Worm (Caenorhabditis elegans) whole organism, L4 larva: ENCODE results near the gene ife-2.
"Not testable (repeated sequence)": the region's sequence is repeated elsewhere in the genome, so short reads cannot be mapped to it uniquely, and the experiment has no call there.

ENCODE experiments used
- F10B5.3 ChIP-seq: sonication (generic microtip); optimal IDR thresholded peaks from 2 replicates; lab custom pipeline; 2016; ENCODE audit warnings: mild to moderate bottlenecking, missing genetic modification characterization, missing compliant biosample characterization
- T26A8.4 ChIP-seq: fragments of 200-800 bp; sonication (Bioruptor generic); IDR thresholded peaks from 2 replicates; pipeline ENCODE4 v1.3.6; 2022; ENCODE audit warnings: missing genetic modification characterization, missing compliant biosample characterization
- Y48G9A.11 ChIP-seq: fragments of 200-800 bp; sonication (Bioruptor generic); IDR thresholded peaks from 2 replicates; pipeline ENCODE4 v1.3.6; 2022; ENCODE audit warnings: missing genetic modification reagents, missing genetic modification characterization, missing compliant biosample characterization
- Y75B8A.6 ChIP-seq: fragments of 200-800 bp; sonication (Bioruptor generic); IDR thresholded peaks from 2 replicates; pipeline ENCODE4 v1.3.6; 2022; ENCODE audit warnings: missing genetic modification reagents, missing genetic modification characterization, missing compliant biosample characterization
- ZK337.2 ChIP-seq: fragments of 200-800 bp; sonication (Bioruptor generic); IDR thresholded peaks from 2 replicates; pipeline ENCODE4 v1.3.6; 2022; ENCODE audit warnings: missing genetic modification reagents, missing genetic modification characterization, missing compliant biosample characterization
- aha-1 ChIP-seq: fragments of 150-350 bp; peaks from one replicate; lab custom pipeline; 2014; ENCODE audit warnings: missing biosample characterization, missing genetic modification characterization
- arid-1 ChIP-seq: fragments of 200-800 bp; sonication (Bioruptor generic); conservative IDR thresholded peaks from 2 replicates; pipeline ENCODE4 v1.3.6; 2022; ENCODE audit warnings: missing genetic modification reagents, missing genetic modification characterization, missing compliant biosample characterization
- ceh-20 ChIP-seq: fragments of 200-800 bp; sonication (Bioruptor generic); IDR thresholded peaks from 2 replicates; pipeline ENCODE4 v1.3.6; 2022; ENCODE audit warnings: missing genetic modification reagents, missing genetic modification characterization, missing compliant biosample characterization
- ceh-32 ChIP-seq: sonication (generic microtip); optimal IDR thresholded peaks from 2 replicates; lab custom pipeline; 2016; ENCODE audit warnings: mild to moderate bottlenecking, missing genetic modification characterization, missing compliant biosample characterization; ENCODE audit not compliant: poor library complexity
- ceh-44 ChIP-seq: fragments of 200-800 bp; sonication (Bioruptor generic); IDR thresholded peaks from 2 replicates; pipeline ENCODE4 v1.3.6; 2022; ENCODE audit warnings: missing genetic modification reagents, missing genetic modification characterization, missing compliant biosample characterization
- ceh-62 ChIP-seq: sonication (generic microtip); optimal IDR thresholded peaks from 2 replicates; lab custom pipeline; 2017; ENCODE audit warnings: missing biosample characterization, missing genetic modification characterization
- ctbp-1 ChIP-seq: fragments of 200-800 bp; sonication (Bioruptor generic); IDR thresholded peaks from 2 replicates; pipeline ENCODE4 v1.3.6; 2022; ENCODE audit warnings: missing genetic modification reagents, missing genetic modification characterization, missing compliant biosample characterization
- dmd-6 ChIP-seq: fragments of 200-800 bp; sonication (Bioruptor generic); IDR thresholded peaks from 2 replicates; pipeline ENCODE4 v1.3.6; 2022; ENCODE audit warnings: missing genetic modification reagents, missing genetic modification characterization, missing compliant biosample characterization
- dpl-1 ChIP-seq: fragments of 150-350 bp; optimal IDR thresholded peaks from 2 replicates; lab custom pipeline; 2014; ENCODE audit warnings: missing biosample characterization, missing genetic modification reagents, missing genetic modification characterization
- dve-1 ChIP-seq: sonication (generic microtip); optimal IDR thresholded peaks from 2 replicates; lab custom pipeline; 2017; ENCODE audit warnings: antibody characterized with exemption, mild to moderate bottlenecking, missing genetic modification characterization, missing compliant biosample characterization; ENCODE audit not compliant: insufficient read depth
- egl-43 ChIP-seq: fragments of 200-800 bp; sonication (Bioruptor generic); IDR thresholded peaks from 2 replicates; pipeline ENCODE4 v1.3.6; 2022; ENCODE audit warnings: missing genetic modification reagents, missing genetic modification characterization, missing compliant biosample characterization
- gei-8 ChIP-seq: fragments of 200-800 bp; sonication (Bioruptor generic); optimal IDR thresholded peaks from 2 replicates; lab custom pipeline; 2018; ENCODE audit warnings: mild to moderate bottlenecking, missing genetic modification characterization, missing compliant biosample characterization
- hlh-11 ChIP-seq: fragments of 200-800 bp; sonication (Bioruptor generic); optimal IDR thresholded peaks from 2 replicates; lab custom pipeline; 2018; ENCODE audit warnings: mild to moderate bottlenecking, missing genetic modification characterization, missing compliant biosample characterization
- hlh-30 ChIP-seq: sonication (generic microtip); optimal IDR thresholded peaks from 2 replicates; lab custom pipeline; 2017; ENCODE audit warnings: antibody characterized with exemption, mild to moderate bottlenecking, missing genetic modification characterization, missing compliant biosample characterization; ENCODE audit not compliant: insufficient read depth
- hmg-1.1 ChIP-seq: fragments of 200-800 bp; sonication (Bioruptor generic); IDR thresholded peaks from 2 replicates; pipeline ENCODE4 v1.3.6; 2022; ENCODE audit warnings: missing genetic modification reagents, missing genetic modification characterization, missing compliant biosample characterization
- jun-1 ChIP-seq: fragments of 150-350 bp; optimal IDR thresholded peaks from 2 replicates; lab custom pipeline; 2014; ENCODE audit warnings: missing biosample characterization, missing genetic modification reagents, missing genetic modification characterization
- lin-1 ChIP-seq: fragments of 200-800 bp; sonication (Bioruptor generic); IDR thresholded peaks from 2 replicates; pipeline ENCODE4 v1.3.6; 2022; ENCODE audit warnings: missing genetic modification reagents, missing genetic modification characterization, missing compliant biosample characterization
- lin-15B ChIP-seq: fragments of 150-350 bp; sonication (generic microtip); optimal IDR thresholded peaks from 3 replicates; lab custom pipeline; 2014; ENCODE audit warnings: missing biosample characterization, missing genetic modification characterization
- lin-38 ChIP-seq: fragments of 200-800 bp; sonication (Bioruptor generic); IDR thresholded peaks from 2 replicates; pipeline ENCODE4 v1.3.6; 2022; ENCODE audit warnings: missing genetic modification reagents, missing genetic modification characterization, missing compliant biosample characterization
- lsy-2 ChIP-seq, 2 experiments: fragments of 150-350 bp in 1 of 2; sonication (generic microtip) in 1 of 2; optimal IDR thresholded peaks; 2 replicates each; lab custom pipeline; 2014 to 2017; ENCODE audit warnings: missing biosample characterization in 2 of 2, missing genetic modification characterization in 2 of 2
- mdl-1 ChIP-seq, 2 experiments: fragments of 150-350 bp in 1 of 2; sonication (generic microtip) in 1 of 2; optimal IDR thresholded peaks; 2 replicates each; lab custom pipeline; 2014 to 2017; ENCODE audit warnings: missing biosample characterization in 2 of 2, missing genetic modification characterization in 2 of 2
- mdt-29 ChIP-seq: fragments of 200-800 bp; sonication (Bioruptor generic); IDR thresholded peaks from 2 replicates; pipeline ENCODE4 v1.3.6; 2022; ENCODE audit warnings: missing genetic modification reagents, missing genetic modification characterization, missing compliant biosample characterization
- mep-1 ChIP-seq: fragments of 150-350 bp; sonication (generic microtip); optimal IDR thresholded peaks from 3 replicates; lab custom pipeline; 2014; ENCODE audit warnings: missing biosample characterization, missing genetic modification characterization
- mes-2 ChIP-seq: sonication (generic microtip); optimal IDR thresholded peaks from 2 replicates; lab custom pipeline; 2016; ENCODE audit warnings: missing genotype, mild to moderate bottlenecking, missing genetic modification characterization, missing compliant biosample characterization; ENCODE audit not compliant: poor library complexity, severe bottlenecking
- mxl-3 ChIP-seq: fragments of 200-800 bp; sonication (Bioruptor generic); optimal IDR thresholded peaks from 2 replicates; lab custom pipeline; 2018; ENCODE audit warnings: mild to moderate bottlenecking, missing genetic modification characterization, missing compliant biosample characterization
- nhr-102 ChIP-seq: sonication (generic microtip); optimal IDR thresholded peaks from 2 replicates; lab custom pipeline; 2016; ENCODE audit warnings: mild to moderate bottlenecking, missing genetic modification characterization, moderate library complexity, missing compliant biosample characterization
- nhr-111 ChIP-seq: fragments of 200-800 bp; sonication (Bioruptor generic); optimal IDR thresholded peaks from 2 replicates; lab custom pipeline; 2018; ENCODE audit warnings: mild to moderate bottlenecking, missing genetic modification characterization, missing compliant biosample characterization
- nhr-28 ChIP-seq: fragments of 150-350 bp; optimal IDR thresholded peaks from 2 replicates; lab custom pipeline; 2014; ENCODE audit warnings: missing biosample characterization, missing genetic modification characterization
- nhr-41 ChIP-seq: fragments of 200-800 bp; sonication (Bioruptor generic); IDR thresholded peaks from 2 replicates; pipeline ENCODE4 v1.3.6; 2022; ENCODE audit warnings: missing genetic modification reagents, missing genetic modification characterization, missing compliant biosample characterization
- nhr-48 ChIP-seq: sonication (generic microtip); optimal IDR thresholded peaks from 2 replicates; lab custom pipeline; 2016; ENCODE audit warnings: mild to moderate bottlenecking, missing genetic modification characterization, missing compliant biosample characterization
- nhr-77 ChIP-seq: fragments of 150-350 bp; optimal IDR thresholded peaks from 2 replicates; lab custom pipeline; 2014; ENCODE audit warnings: missing biosample characterization, missing genetic modification characterization
- pqm-1 ChIP-seq: sonication (generic microtip); optimal IDR thresholded peaks from 2 replicates; lab custom pipeline; 2017; ENCODE audit warnings: missing biosample characterization, missing genetic modification characterization
- set-16 ChIP-seq: fragments of 200-800 bp; sonication (Bioruptor generic); IDR thresholded peaks from 2 replicates; pipeline ENCODE4 v1.3.6; 2022; ENCODE audit warnings: missing genetic modification reagents, missing genetic modification characterization, missing compliant biosample characterization
- spr-3 ChIP-seq: fragments of 200-800 bp; sonication (Bioruptor generic); optimal IDR thresholded peaks from 2 replicates; lab custom pipeline; 2018; ENCODE audit warnings: mild to moderate bottlenecking, missing genetic modification characterization, missing compliant biosample characterization
- tag-97 ChIP-seq: fragments of 200-800 bp; sonication (Bioruptor generic); IDR thresholded peaks from 2 replicates; pipeline ENCODE4 v1.3.6; 2022; ENCODE audit warnings: missing genetic modification characterization, missing compliant biosample characterization
- unc-62 ChIP-seq, 3 experiments: fragments of 150-350 bp in 1 of 3; sonication (generic microtip); optimal IDR thresholded peaks in 2 of 3; peaks in 1 of 3; 1 replicate in 1 of 3; 2 replicates in 2 of 3; lab custom pipeline; 2014 to 2017; ENCODE audit warnings: missing biosample characterization in 3 of 3, missing genetic modification characterization in 3 of 3, missing genetic modification reagents in 3 of 3, missing genotype in 1 of 3
- zfp-2 ChIP-seq: sonication (generic microtip); optimal IDR thresholded peaks from 2 replicates; lab custom pipeline; 2016; ENCODE audit warnings: mild to moderate bottlenecking, missing genetic modification characterization, missing compliant biosample characterization
- ztf-11 ChIP-seq: fragments of 150-350 bp; optimal IDR thresholded peaks from 2 replicates; lab custom pipeline; 2014; ENCODE audit warnings: missing biosample characterization, missing genetic modification characterization
- ztf-7 ChIP-seq: fragments of 150-350 bp; optimal IDR thresholded peaks from 2 replicates; lab custom pipeline; 2014; ENCODE audit warnings: missing biosample characterization, missing genetic modification characterization

ife-2 gene

DNA sequence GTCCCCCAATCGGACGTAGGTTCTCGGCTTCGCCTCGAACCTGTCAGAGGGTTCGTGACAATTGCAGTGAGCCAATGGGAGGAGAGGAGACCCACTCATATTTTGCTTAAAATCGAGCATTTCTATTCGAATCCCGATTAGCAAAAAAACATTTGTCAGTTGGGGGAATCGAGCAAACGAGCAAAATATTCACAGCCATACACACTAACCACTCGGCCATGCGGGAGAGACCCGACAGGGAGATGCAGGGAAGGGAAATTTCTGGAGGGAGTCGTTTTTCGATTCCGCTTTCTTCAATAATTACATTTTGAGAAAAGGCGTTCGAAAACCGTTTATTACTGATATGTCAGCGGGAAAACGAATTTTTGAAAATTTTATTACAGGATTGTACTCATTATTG lies 31.1 kb downstream of the ife-2 start (continued):
- TF ChIP-seq T26A8.4 (GFP tag; lab: Robert Waterston, UW) (peak; percentile 75), nhr-41 (GFP tag; lab: Robert Waterston, UW) (peak; percentile 67; the same call in 1 of the 2 replicates), arid-1 (GFP tag; lab: Robert Waterston, UW) (peak; percentile 85), mdt-29 (GFP tag; lab: Robert Waterston, UW) (peak; percentile 66; the same call in 1 of the 2 replicates)
- TF ChIP-seq, all 104 proteins: peak for 33; not testable (repeated sequence) for 71

DNA sequence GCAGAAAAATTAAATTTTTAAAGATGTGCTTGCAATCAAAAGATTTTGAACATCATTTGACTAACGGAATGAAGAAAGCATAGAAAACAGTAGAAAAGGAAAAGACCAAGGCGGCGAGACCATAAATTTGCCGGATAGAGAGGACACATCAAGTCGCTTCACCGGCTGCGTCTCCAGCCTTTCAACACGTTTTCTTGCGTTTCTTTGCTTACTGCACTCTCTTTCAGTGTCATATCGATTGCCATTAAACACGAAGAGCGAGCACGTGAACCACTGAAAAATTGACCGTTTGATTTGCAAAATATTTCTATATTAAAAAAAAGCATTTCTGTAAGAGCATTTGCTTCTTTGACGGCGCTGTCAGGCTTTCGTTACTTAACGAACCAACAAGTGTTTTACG lies 34.4 kb downstream of the ife-2 start:
- TF ChIP-seq nhr-111 (GFP tag; lab: Kevin White, UChicago) = no peak
- no peak for TF ChIP-seq ztf-7
- peak; percentile 31; the same call in 1 of the 2 replicates for TF ChIP-seq dmd-6 (GFP tag; lab: Robert Waterston, UW)
- TF ChIP-seq ceh-32 (tag; lab: Kevin White, UChicago) = no peak
- TF ChIP-seq aha-1 = peak; percentile 17
- no peak for TF ChIP-seq F10B5.3 (tag; lab: Kevin White, UChicago)
- TF ChIP-seq lin-15B = no peak
- peak in 1 of 2 experiments; percentile 49 for TF ChIP-seq lsy-2 (tag; optimal IDR thresholded peaks at IDR 0.05; lab: Kevin White, UChicago)
- peak; percentile 9 for TF ChIP-seq nhr-28 (tag; lab: Kevin White, UChicago)
- no peak for TF ChIP-seq nhr-77 (tag; lab: Kevin White, UChicago)
- TF ChIP-seq mdl-1 (tag; optimal IDR thresholded peaks at IDR 0.05; lab: Kevin White, UChicago) = peak; percentile 19 to 74
- peak; percentile 19 for TF ChIP-seq dve-1 (tag; lab: Kevin White, UChicago)
- peak; percentile 17 for TF ChIP-seq mep-1 (tag; lab: Kevin White, UChicago)
- TF ChIP-seq pqm-1 (tag; lab: Kevin White, UChicago) = no peak
- peak; percentile 15 for TF ChIP-seq mes-2 (tag; lab: Kevin White, UChicago)
- peak; percentile 70 for TF ChIP-seq hlh-30
- no peak for TF ChIP-seq zfp-2 (tag; lab: Kevin White, UChicago)
- TF ChIP-seq unc-62 (GFP tag; optimal IDR thresholded peaks at IDR 0.05 in 1 of 2; lab: Kevin White, UChicago) = peak in 1 of 2 experiments; percentile 54
- no peak for TF ChIP-seq unc-62 (tag; optimal IDR thresholded peaks at IDR 0.05; lab: Kevin White, UChicago)
- 0 out of 2 replicates have a peak, but pooled peaks have one; percentile 20 for TF ChIP-seq hmg-1.1 (GFP tag; lab: Robert Waterston, UW)
- TF ChIP-seq egl-43 (GFP tag; lab: Robert Waterston, UW) = 0 out of 2 replicates have a peak, but pooled peaks have one; percentile 14
- TF ChIP-seq hlh-11 (tag; lab: Kevin White, UChicago) = peak; percentile 27

DNA sequence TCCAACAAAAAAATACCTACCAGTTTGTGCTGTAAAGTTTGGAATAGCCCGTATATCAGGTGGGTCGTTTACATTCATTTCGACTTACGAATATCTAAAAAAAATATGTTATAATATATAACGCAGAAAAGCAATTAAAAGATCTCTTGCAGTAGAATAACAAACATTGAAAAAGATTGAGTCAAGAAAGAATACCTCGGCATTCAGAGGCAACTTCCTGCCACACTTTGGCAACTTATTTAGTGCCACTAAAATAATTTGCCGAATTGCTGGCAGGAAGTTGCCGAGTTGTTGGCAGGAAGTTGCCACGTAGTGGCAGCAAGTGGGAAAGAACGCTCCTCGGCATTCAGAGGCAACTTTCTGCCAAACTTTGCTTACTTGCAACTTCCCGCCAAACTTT lies 35.4 kb downstream of the ife-2 start, which contains the start of gene C04E7.3:
Gene C04E7.3 (minus strand): TSS at position 101 of the 400 bp plus-strand sequence.
- not testable (repeated sequence) for TF ChIP-seq ceh-62 (tag; lab: Kevin White, UChicago); hlh-30; dve-1 (tag; lab: Kevin White, UChicago)

ce11 chrX:343822-344221 lies 38.7 kb downstream of the ife-2 start:
- peak; percentile 37 for TF ChIP-seq hlh-11 (tag; lab: Kevin White, UChicago)
- TF ChIP-seq ztf-11 (tag; lab: Kevin White, UChicago) = no peak
- no peak for TF ChIP-seq spr-3 (GFP tag; lab: Kevin White, UChicago)
- no peak for TF ChIP-seq ctbp-1 (GFP tag; lab: Robert Waterston, UW)
- no peak for TF ChIP-seq nhr-102 (tag; lab: Kevin White, UChicago)
- TF ChIP-seq lin-1 (GFP tag; lab: Robert Waterston, UW) = no peak
- TF ChIP-seq egl-43 (GFP tag; lab: Robert Waterston, UW) = no peak
- TF ChIP-seq lin-15B = no peak
- no peak for TF ChIP-seq gei-8 (GFP tag; lab: Kevin White, UChicago)
- TF ChIP-seq set-16 (GFP tag; lab: Robert Waterston, UW) = no peak
- TF ChIP-seq ceh-20 (GFP tag; lab: Robert Waterston, UW) = no peak
- peak; percentile 44 for TF ChIP-seq dpl-1 (GFP tag; lab: Kevin White, UChicago)
- no peak for TF ChIP-seq nhr-48
- TF ChIP-seq ceh-44 (GFP tag; lab: Robert Waterston, UW) = no peak
- TF ChIP-seq lsy-2 (tag; optimal IDR thresholded peaks at IDR 0.05; lab: Kevin White, UChicago) = peak in 1 of 2 experiments; percentile 15
- no peak for TF ChIP-seq Y75B8A.6 (GFP tag; lab: Robert Waterston, UW)
- no peak for TF ChIP-seq lin-38 (GFP tag; lab: Robert Waterston, UW)
- no peak for TF ChIP-seq ZK337.2 (GFP tag; lab: Robert Waterston, UW)
- no peak for TF ChIP-seq jun-1 (tag; lab: Kevin White, UChicago)
- peak; percentile 28 for TF ChIP-seq mxl-3
- TF ChIP-seq Y48G9A.11 (GFP tag; lab: Robert Waterston, UW) = no peak
- no peak for TF ChIP-seq tag-97 (GFP tag; lab: Robert Waterston, UW)
